Fruit fly (Drosophila melanogaster): ENCODE results near the gene fax.
A peak's percentile ranks its signal among the peaks of the same experiment; 100 is the strongest.

Gene fax

DNA sequence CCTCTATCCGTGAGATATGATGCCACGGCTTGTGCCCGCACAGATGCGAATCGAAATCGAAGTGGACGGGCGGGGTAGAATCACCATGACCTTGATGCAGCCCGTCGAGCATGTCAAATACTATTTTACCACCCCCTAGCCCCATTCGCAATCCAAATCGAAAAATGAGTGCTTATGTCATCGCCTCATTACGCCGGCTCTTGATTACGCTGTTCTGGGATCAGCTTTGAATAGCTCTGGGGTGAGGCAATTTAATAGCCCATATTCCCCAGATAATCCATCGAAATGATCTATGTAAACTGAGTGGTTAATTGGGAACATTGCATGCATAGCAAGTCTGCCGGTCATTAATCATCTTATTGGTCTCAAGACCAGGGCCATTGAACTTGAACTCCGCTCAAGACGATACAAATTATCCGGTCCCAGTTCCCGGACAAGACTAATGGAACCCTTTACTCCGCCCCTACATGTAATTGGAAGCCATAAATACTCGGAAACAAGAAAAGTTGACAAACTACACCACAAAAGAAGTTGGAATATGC lies 54.4 kb downstream of the fax start:
- TF ChIP-seq CG6163 (GFP tag; IDR thresholded peaks at IDR 0.05) (0 out of 3 replicates have a peak, but pooled peaks have one; percentile 25), ss (GFP tag; optimal IDR thresholded peaks at IDR 0.05) (no peak), Ets21C (GFP tag; optimal IDR thresholded peaks at IDR 0.05) (no peak), CG9139 (GFP tag; optimal IDR thresholded peaks at IDR 0.05) (no peak), CG1621 (tag; optimal IDR thresholded peaks at IDR 0.05) (peak; percentile 21), vri (GFP tag; optimal IDR thresholded peaks at IDR 0.05) (peak; percentile 71), CG11762 (GFP tag; optimal IDR thresholded peaks at IDR 0.05; ENCODE audit: insufficient read depth) (no peak), salr (GFP tag; optimal IDR thresholded peaks at IDR 0.05) (no peak)

DNA sequence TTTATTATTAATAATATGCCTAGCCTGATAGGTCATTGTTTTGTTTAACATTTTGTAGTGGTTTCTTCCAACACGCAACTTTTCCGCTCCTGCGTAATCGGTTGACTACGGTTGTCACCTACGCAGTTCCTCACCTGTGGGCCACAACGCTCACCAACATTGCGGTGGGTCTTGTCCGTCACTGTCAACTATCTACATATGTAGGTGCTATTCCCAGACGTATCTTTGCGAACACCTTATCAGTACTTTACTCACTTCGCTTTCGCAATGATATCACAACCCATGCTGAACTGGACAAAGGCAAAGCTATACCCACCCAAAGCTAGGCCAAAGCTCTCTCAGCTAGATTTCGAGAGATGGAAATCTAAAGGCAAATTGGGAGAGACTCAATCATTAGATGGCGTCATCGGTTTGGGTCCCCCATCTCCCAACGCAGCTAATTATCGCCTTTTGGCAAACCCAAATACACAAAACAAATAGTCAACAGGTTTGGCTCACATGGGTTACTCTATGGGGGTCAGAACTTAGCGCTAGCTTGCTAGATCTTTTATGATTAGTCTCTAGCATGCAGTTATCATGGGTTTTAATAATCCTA lies 55.4 kb downstream of the fax start:
- TF ChIP-seq fkh (GFP tag; optimal IDR thresholded peaks at IDR 0.05) (peak; percentile 62), eg (GFP tag; IDR thresholded peaks at IDR 0.05) (no peak), Eip78C (GFP tag) (peak; percentile 40), cyc (GFP tag; optimal IDR thresholded peaks at IDR 0.05) (no peak), vri (GFP tag; optimal IDR thresholded peaks at IDR 0.05) (peak; percentile 72)

DNA sequence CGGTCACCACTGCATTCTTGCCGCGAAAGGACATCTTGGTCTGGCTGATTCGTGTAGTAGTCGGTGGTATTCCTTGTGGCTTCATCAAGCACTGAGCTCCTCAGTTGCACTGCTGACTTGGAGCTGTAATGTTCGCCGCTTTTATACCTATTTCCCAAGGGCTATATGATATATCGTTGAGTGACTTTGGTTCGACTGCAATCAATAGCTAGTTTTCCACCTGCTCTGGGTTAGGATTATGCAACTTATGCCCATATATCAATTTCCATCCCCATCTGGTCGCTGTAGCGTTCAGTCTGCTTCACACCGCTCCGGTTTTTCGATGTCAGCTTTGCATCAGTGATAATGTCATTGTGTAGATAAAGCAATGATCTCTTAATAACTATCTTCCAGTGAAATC lies 57.4 kb downstream of the fax start, which contains the start of gene Pdh:
Gene Pdh, minus strand, starts transcription at position 101 of the 400 bp plus-strand sequence.
- TF ChIP-seq Hr39 (GFP tag; optimal IDR thresholded peaks at IDR 0.05) (no peak), Eip78C (GFP tag) (peak; percentile 1)
